In genomic region chr3R:29745056-29745455, dm6 we compare ENCODE assay signal across 1 fruit fly cellular context.
TF ChIP-seq lines count a peak whose summit lies in the region.

Gene Wdr24 (minus strand): TSS chr3R:29745092.
Gene IntS11 (plus strand): TSS chr3R:29745337.

TF ChIP-seq in whole organism, embryonic, 481 proteins besides CTCF, POLR2A, EP300 and RAD21 (continued from another document and continues in another):
- TF ChIP-seq CG6654 (GFP tag; optimal IDR thresholded peaks at IDR 0.05; lab: Kevin White, UChicago): no peak
- peak; percentile 4 for TF ChIP-seq gcm2 (GFP tag; optimal IDR thresholded peaks at IDR 0.05; lab: Kevin White, UChicago)
- peak; percentile 50 for TF ChIP-seq NC2β (GFP tag; optimal IDR thresholded peaks at IDR 0.05; lab: Kevin White, UChicago)
- TF ChIP-seq nom (GFP tag; optimal IDR thresholded peaks at IDR 0.05; lab: Kevin White, UChicago): peak; percentile 79
- TF ChIP-seq Sry-β (GFP tag; optimal IDR thresholded peaks at IDR 0.05; lab: Kevin White, UChicago): no peak
- TF ChIP-seq knrl (GFP tag; IDR thresholded peaks at IDR 0.05; lab: Robert Waterston, UW; ENCODE audit: partially characterized antibody): no peak; the same call in 2 of the 3 replicates
- TF ChIP-seq pros (GFP tag; optimal IDR thresholded peaks at IDR 0.05; lab: Kevin White, UChicago): peak; percentile 2
- peak; percentile 81 for TF ChIP-seq CG14710 (tag; optimal IDR thresholded peaks at IDR 0.05; lab: Kevin White, UChicago)
- no peak for TF ChIP-seq CG12769 (tag; optimal IDR thresholded peaks at IDR 0.05; lab: Kevin White, UChicago)
- no peak; the same call in 1 of the 2 replicates for TF ChIP-seq CG31441 (GFP tag; IDR thresholded peaks at IDR 0.05; lab: Robert Waterston, UW)
- TF ChIP-seq Hr3 (GFP tag; optimal IDR thresholded peaks at IDR 0.05; lab: Kevin White, UChicago): peak; percentile 80
- no peak for TF ChIP-seq CG8281 (tag; optimal IDR thresholded peaks at IDR 0.05; lab: Kevin White, UChicago)
- 0 out of 2 replicates have a peak, but pooled peaks have one; percentile 30 for TF ChIP-seq CG10959 (GFP tag; IDR thresholded peaks at IDR 0.05; lab: Robert Waterston, UW)
- peak; percentile 95 for TF ChIP-seq Abd-B (GFP tag; optimal IDR thresholded peaks at IDR 0.05; lab: Kevin White, UChicago)
- peak; percentile 24; the same call in 1 of the 2 replicates for TF ChIP-seq sna (GFP tag; IDR thresholded peaks at IDR 0.05; lab: Robert Waterston, UW; ENCODE audit: partially characterized antibody)
- TF ChIP-seq ase (GFP tag; IDR thresholded peaks at IDR 0.05; lab: Robert Waterston, UW): peak; percentile 86
- peak; percentile 81 for TF ChIP-seq vfl (GFP tag; optimal IDR thresholded peaks at IDR 0.05; lab: Kevin White, UChicago)
- TF ChIP-seq H2.0 (GFP tag; IDR thresholded peaks at IDR 0.05; lab: Robert Waterston, UW): peak; percentile 92
- TF ChIP-seq CG7786 (GFP tag; optimal IDR thresholded peaks at IDR 0.05; lab: Kevin White, UChicago): peak; percentile 73
- TF ChIP-seq CG2120 (GFP tag; optimal IDR thresholded peaks at IDR 0.05; lab: Kevin White, UChicago): peak; percentile 97
- no peak for TF ChIP-seq D19A (tag; optimal IDR thresholded peaks at IDR 0.05; lab: Kevin White, UChicago)
- peak; percentile 92 for TF ChIP-seq klu (GFP tag; IDR thresholded peaks at IDR 0.05; lab: Robert Waterston, UW)
- peak; percentile 88 for TF ChIP-seq CG31224 (GFP tag; IDR thresholded peaks at IDR 0.05; lab: Robert Waterston, UW)
- TF ChIP-seq Dip2 (GFP tag; IDR thresholded peaks at IDR 0.05; lab: Robert Waterston, UW): 0 out of 2 replicates have a peak, but pooled peaks have one; percentile 28
- peak; percentile 71 for TF ChIP-seq peb (GFP tag; IDR thresholded peaks at IDR 0.05; lab: Robert Waterston, UW)
- peak; percentile 74 for TF ChIP-seq E2f2 (GFP tag; IDR thresholded peaks at IDR 0.05; lab: Robert Waterston, UW)
- TF ChIP-seq CG11723 (GFP tag; optimal IDR thresholded peaks at IDR 0.05; lab: Kevin White, UChicago): no peak
- TF ChIP-seq C15 (GFP tag; IDR thresholded peaks at IDR 0.05; lab: Robert Waterston, UW): peak; percentile 53
- TF ChIP-seq Side (GFP tag; optimal IDR thresholded peaks at IDR 0.05; lab: Kevin White, UChicago): no peak
- TF ChIP-seq gsb (GFP tag; IDR thresholded peaks at IDR 0.05; lab: Robert Waterston, UW): peak; percentile 86
- TF ChIP-seq CG3163 (GFP tag; optimal IDR thresholded peaks at IDR 0.05; lab: Kevin White, UChicago): no peak
- no peak for TF ChIP-seq eyg (GFP tag; optimal IDR thresholded peaks at IDR 0.05; lab: Kevin White, UChicago)
- TF ChIP-seq CG9437 (GFP tag; optimal IDR thresholded peaks at IDR 0.05; lab: Kevin White, UChicago): peak; percentile 65
- TF ChIP-seq wor (GFP tag; IDR thresholded peaks at IDR 0.05; lab: Robert Waterston, UW): peak; percentile 69
- TF ChIP-seq vnd (GFP tag; IDR thresholded peaks at IDR 0.05; lab: Robert Waterston, UW; ENCODE audit: partially characterized antibody): peak; percentile 52; the same call in 2 of the 3 replicates
- TF ChIP-seq slou (GFP tag; optimal IDR thresholded peaks at IDR 0.05; lab: Kevin White, UChicago): peak; percentile 57
- TF ChIP-seq CrebB (tag; optimal IDR thresholded peaks at IDR 0.05; lab: Kevin White, UChicago): peak; percentile 79
- no peak for TF ChIP-seq pb (GFP tag; optimal IDR thresholded peaks at IDR 0.05; lab: Kevin White, UChicago)
- TF ChIP-seq CG15601 (tag; optimal IDR thresholded peaks at IDR 0.05; lab: Kevin White, UChicago): peak; percentile 70
- peak; percentile 84 for TF ChIP-seq CG1602 (GFP tag; optimal IDR thresholded peaks at IDR 0.05; lab: Kevin White, UChicago)
- no peak for TF ChIP-seq CG6791 (GFP tag; IDR thresholded peaks at IDR 0.05; lab: Robert Waterston, UW; ENCODE audit: partially characterized antibody)
- peak; percentile 75 for TF ChIP-seq CG32767 (GFP tag; IDR thresholded peaks at IDR 0.05; lab: Robert Waterston, UW)
- peak; percentile 83 for TF ChIP-seq PHDP (tag; optimal IDR thresholded peaks at IDR 0.05; lab: Kevin White, UChicago)
- peak; percentile 94 for TF ChIP-seq zfh2 (GFP tag; optimal IDR thresholded peaks at IDR 0.05; lab: Kevin White, UChicago)
- TF ChIP-seq ken (GFP tag; IDR thresholded peaks at IDR 0.05; lab: Robert Waterston, UW): peak; percentile 90
- 0 out of 2 replicates have a peak, but pooled peaks have one; percentile 49 for TF ChIP-seq sim (GFP tag; IDR thresholded peaks at IDR 0.05; lab: Robert Waterston, UW)
- peak; percentile 68 for TF ChIP-seq Ravus (GFP tag; IDR thresholded peaks at IDR 0.05; lab: Robert Waterston, UW)
- TF ChIP-seq Sin3A (optimal IDR thresholded peaks at IDR 0.05; lab: Kevin White, UChicago): peak; percentile 93
- peak; percentile 31 to 94 for TF ChIP-seq insv (GFP tag; optimal IDR thresholded peaks at IDR 0.05; lab: Kevin White, UChicago)
- TF ChIP-seq CG8765 (GFP tag; IDR thresholded peaks at IDR 0.05; lab: Robert Waterston, UW): peak; percentile 85; the same call in 1 of the 2 replicates
- peak; percentile 83; the same call in 2 of the 3 replicates for TF ChIP-seq CG14050 (GFP tag; IDR thresholded peaks at IDR 0.05; lab: Robert Waterston, UW)
- no peak for TF ChIP-seq CG42726 (GFP tag; IDR thresholded peaks at IDR 0.05; lab: Robert Waterston, UW; ENCODE audit: partially characterized antibody)
- TF ChIP-seq GATAe (GFP tag; conservative IDR thresholded peaks at IDR 0.05; lab: Robert Waterston, UW): peak; percentile 94
- peak; percentile 49 for TF ChIP-seq Hand (GFP tag; optimal IDR thresholded peaks at IDR 0.05; lab: Kevin White, UChicago)
- peak; percentile 47 for TF ChIP-seq slp2 (GFP tag; optimal IDR thresholded peaks at IDR 0.05; lab: Kevin White, UChicago)
- TF ChIP-seq Ada2b (GFP tag; IDR thresholded peaks at IDR 0.05; lab: Robert Waterston, UW): peak; percentile 84
- TF ChIP-seq gsb-n (tag; optimal IDR thresholded peaks at IDR 0.05; lab: Kevin White, UChicago): no peak
- TF ChIP-seq Scr (GFP tag; IDR thresholded peaks at IDR 0.05; lab: Robert Waterston, UW; ENCODE audit: partially characterized antibody): peak; percentile 51
- TF ChIP-seq Nf-YB (GFP tag; optimal IDR thresholded peaks at IDR 0.05; lab: Kevin White, UChicago): peak; percentile 44
- TF ChIP-seq CG3407 (GFP tag; optimal IDR thresholded peaks at IDR 0.05; lab: Kevin White, UChicago): no peak
- TF ChIP-seq Sry-δ (GFP tag; optimal IDR thresholded peaks at IDR 0.05; lab: Kevin White, UChicago): peak; percentile 52
- peak; percentile 81 for TF ChIP-seq ara (GFP tag; IDR thresholded peaks at IDR 0.05; lab: Robert Waterston, UW)
- no peak for TF ChIP-seq CG8359 (GFP tag; optimal IDR thresholded peaks at IDR 0.05; lab: Kevin White, UChicago; ENCODE audit: borderline replicate concordance)
- peak; percentile 91 for TF ChIP-seq Gug (GFP tag; IDR thresholded peaks at IDR 0.05; lab: Robert Waterston, UW)
- TF ChIP-seq CG12659 (GFP tag; optimal IDR thresholded peaks at IDR 0.05; lab: Kevin White, UChicago): peak; percentile 91
- TF ChIP-seq CG11696 (GFP tag; IDR thresholded peaks at IDR 0.05; lab: Robert Waterston, UW): no peak
- no peak for TF ChIP-seq Hr39 (optimal IDR thresholded peaks at IDR 0.05; lab: Kevin White, UChicago)
- TF ChIP-seq CG11504 (tag; optimal IDR thresholded peaks at IDR 0.05; lab: Kevin White, UChicago): no peak
- TF ChIP-seq CG18262 (tag; optimal IDR thresholded peaks at IDR 0.05; lab: Kevin White, UChicago): peak; percentile 67
- TF ChIP-seq Med (GFP tag; lab: Kevin White, UChicago): peak; percentile 96
- TF ChIP-seq fd3F (GFP tag; optimal IDR thresholded peaks at IDR 0.05; lab: Kevin White, UChicago): peak; percentile 88
- TF ChIP-seq CG11695 (GFP tag; IDR thresholded peaks at IDR 0.05; lab: Robert Waterston, UW): peak; percentile 72; the same call in 2 of the 3 replicates
- peak; percentile 86 for TF ChIP-seq HLH54F (GFP tag; optimal IDR thresholded peaks at IDR 0.05; lab: Kevin White, UChicago)
- TF ChIP-seq CG9609 (GFP tag; optimal IDR thresholded peaks at IDR 0.05; lab: Kevin White, UChicago): peak; percentile 69
- TF ChIP-seq Sox102F (GFP tag; optimal IDR thresholded peaks at IDR 0.05; lab: Kevin White, UChicago): peak; percentile 82
- peak; percentile 61 for TF ChIP-seq gfzf (GFP tag; optimal IDR thresholded peaks at IDR 0.05; lab: Kevin White, UChicago)
- TF ChIP-seq CG15073 (GFP tag; optimal IDR thresholded peaks at IDR 0.05; lab: Kevin White, UChicago): no peak
- no peak for TF ChIP-seq btn (GFP tag; optimal IDR thresholded peaks at IDR 0.05; lab: Kevin White, UChicago)
- TF ChIP-seq NK7.1 (GFP tag; optimal IDR thresholded peaks at IDR 0.05; lab: Kevin White, UChicago): no peak
- peak; percentile 25 for TF ChIP-seq CG7928 (GFP tag; optimal IDR thresholded peaks at IDR 0.05; lab: Kevin White, UChicago)
- 0 out of 4 replicates have a peak, but pooled peaks have one; percentile 42 for TF ChIP-seq Dll (GFP tag; IDR thresholded peaks at IDR 0.05; lab: Robert Waterston, UW; ENCODE audit: partially characterized antibody)
- no peak for TF ChIP-seq CG10431 (GFP tag; optimal IDR thresholded peaks at IDR 0.05; lab: Kevin White, UChicago)
- peak; percentile 84 for TF ChIP-seq ssp (GFP tag; IDR thresholded peaks at IDR 0.05; lab: Robert Waterston, UW)
- TF ChIP-seq Ets97D (GFP tag; optimal IDR thresholded peaks at IDR 0.05; lab: Kevin White, UChicago): peak; percentile 67
- no peak for TF ChIP-seq CG12219 (GFP tag; optimal IDR thresholded peaks at IDR 0.05; lab: Kevin White, UChicago)
- peak; percentile 94 for TF ChIP-seq CG14014 (GFP tag; IDR thresholded peaks at IDR 0.05; lab: Robert Waterston, UW)
- no peak for TF ChIP-seq prd (optimal IDR thresholded peaks at IDR 0.05; lab: Kevin White, UChicago)
- TF ChIP-seq prd (GFP tag; IDR thresholded peaks at IDR 0.05; lab: Robert Waterston, UW): peak; percentile 96
- TF ChIP-seq HLH3B (GFP tag; IDR thresholded peaks at IDR 0.05; lab: Robert Waterston, UW): peak; percentile 90
- TF ChIP-seq HmgZ (tag; optimal IDR thresholded peaks at IDR 0.05; lab: Kevin White, UChicago): peak; percentile 94
- TF ChIP-seq toy (GFP tag; IDR thresholded peaks at IDR 0.05; lab: Robert Waterston, UW): peak; percentile 85
- TF ChIP-seq Mrtf (GFP tag; IDR thresholded peaks at IDR 0.05; lab: Robert Waterston, UW): peak; percentile 84; the same call in 2 of the 3 replicates
- TF ChIP-seq Xbp1 (GFP tag; optimal IDR thresholded peaks at IDR 0.05; lab: Kevin White, UChicago): peak; percentile 84
- peak; percentile 80 for TF ChIP-seq CG10209 (GFP tag; optimal IDR thresholded peaks at IDR 0.05; lab: Kevin White, UChicago)
- no peak for TF ChIP-seq Hr78 (GFP tag; optimal IDR thresholded peaks at IDR 0.05; lab: Kevin White, UChicago)
- TF ChIP-seq bab2 (GFP tag; optimal IDR thresholded peaks at IDR 0.05; lab: Kevin White, UChicago): peak; percentile 79
- peak; percentile 90 for TF ChIP-seq danr (GFP tag; IDR thresholded peaks at IDR 0.05; lab: Robert Waterston, UW)
- peak; percentile 36; the same call in 1 of the 2 replicates for TF ChIP-seq CG16779 (GFP tag; IDR thresholded peaks at IDR 0.05; lab: Robert Waterston, UW)
- TF ChIP-seq Lhr (GFP tag; optimal IDR thresholded peaks at IDR 0.05; lab: Kevin White, UChicago): no peak
- TF ChIP-seq Tbp (GFP tag; optimal IDR thresholded peaks at IDR 0.05; lab: Kevin White, UChicago): no peak
- TF ChIP-seq CG14441 (GFP tag; IDR thresholded peaks at IDR 0.05; lab: Robert Waterston, UW): peak; percentile 96
- peak; percentile 53 for TF ChIP-seq CG18764 (GFP tag; optimal IDR thresholded peaks at IDR 0.05; lab: Kevin White, UChicago)
- TF ChIP-seq CG12104 (GFP tag; optimal IDR thresholded peaks at IDR 0.05; lab: Kevin White, UChicago): peak; percentile 72
- TF ChIP-seq kah (GFP tag; optimal IDR thresholded peaks at IDR 0.05; lab: Kevin White, UChicago): peak; percentile 9
- no peak for TF ChIP-seq cad (GFP tag; optimal IDR thresholded peaks at IDR 0.05; lab: Kevin White, UChicago)
- peak; percentile 48 for TF ChIP-seq Dp (GFP tag; optimal IDR thresholded peaks at IDR 0.05; lab: Kevin White, UChicago)
- peak; percentile 11 for TF ChIP-seq CG2202 (tag; optimal IDR thresholded peaks at IDR 0.05; lab: Kevin White, UChicago)
- TF ChIP-seq exex (tag; optimal IDR thresholded peaks at IDR 0.05; lab: Kevin White, UChicago): peak; percentile 60
- TF ChIP-seq CG12071 (GFP tag; optimal IDR thresholded peaks at IDR 0.05; lab: Kevin White, UChicago): peak; percentile 27
- no peak for TF ChIP-seq CG4707 (GFP tag; optimal IDR thresholded peaks at IDR 0.05; lab: Kevin White, UChicago)
- peak; percentile 70 for TF ChIP-seq Bteb2 (GFP tag; optimal IDR thresholded peaks at IDR 0.05; lab: Kevin White, UChicago)
- TF ChIP-seq CG2129 (GFP tag; IDR thresholded peaks at IDR 0.05; lab: Robert Waterston, UW; ENCODE audit: partially characterized antibody): no peak
- TF ChIP-seq Xrp1 (GFP tag; IDR thresholded peaks at IDR 0.05; lab: Robert Waterston, UW): peak; percentile 79
- no peak for TF ChIP-seq CG13894 (tag; optimal IDR thresholded peaks at IDR 0.05; lab: Kevin White, UChicago)
- TF ChIP-seq repo (GFP tag; optimal IDR thresholded peaks at IDR 0.05; lab: Kevin White, UChicago): no peak
- TF ChIP-seq Atf3 (GFP tag; optimal IDR thresholded peaks at IDR 0.05; lab: Kevin White, UChicago): peak; percentile 37
- TF ChIP-seq CG3838 (GFP tag; optimal IDR thresholded peaks at IDR 0.05; lab: Kevin White, UChicago): no peak
- peak; percentile 7 for TF ChIP-seq disco-r (GFP tag; optimal IDR thresholded peaks at IDR 0.05; lab: Kevin White, UChicago)
- TF ChIP-seq dmrt99B (tag; optimal IDR thresholded peaks at IDR 0.05; lab: Kevin White, UChicago): no peak
- TF ChIP-seq BEAF-32 (GFP tag; optimal IDR thresholded peaks at IDR 0.05; lab: Kevin White, UChicago): peak; percentile 54
- TF ChIP-seq bsh (GFP tag; optimal IDR thresholded peaks at IDR 0.05; lab: Kevin White, UChicago): peak; percentile 70 to 72
- peak; percentile 42; the same call in 1 of the 3 replicates for TF ChIP-seq gce (GFP tag; IDR thresholded peaks at IDR 0.05; lab: Robert Waterston, UW)
- TF ChIP-seq CG1024 (GFP tag; IDR thresholded peaks at IDR 0.05; lab: Robert Waterston, UW): peak; percentile 59; the same call in 1 of the 2 replicates
- peak; percentile 84 for TF ChIP-seq unpg (GFP tag; optimal IDR thresholded peaks at IDR 0.05; lab: Kevin White, UChicago)
- peak; percentile 87 for TF ChIP-seq Hsf (GFP tag; optimal IDR thresholded peaks at IDR 0.05; lab: Kevin White, UChicago)
- peak; percentile 86 for TF ChIP-seq CG13624 (GFP tag; optimal IDR thresholded peaks at IDR 0.05; lab: Kevin White, UChicago)
- TF ChIP-seq trh (GFP tag; optimal IDR thresholded peaks at IDR 0.05; lab: Kevin White, UChicago): peak; percentile 18
- TF ChIP-seq Dref (GFP tag; IDR thresholded peaks at IDR 0.05; lab: Robert Waterston, UW): peak; percentile 43
- TF ChIP-seq MBD-R2 (GFP tag; IDR thresholded peaks at IDR 0.05; lab: Robert Waterston, UW): peak; percentile 98
